Worm (Caenorhabditis elegans) whole organism, L2 larva: ENCODE measurements around the gene sfxn-1.1.

ENCODE experiments used
- R02D3.7 ChIP-seq: fragments of 150-350 bp; optimal IDR thresholded peaks from 2 replicates; lab custom pipeline; 2014; ENCODE audit warnings: missing biosample characterization, missing genetic modification characterization
- aly-2 ChIP-seq: fragments of 150-350 bp; optimal IDR thresholded peaks from 2 replicates; lab custom pipeline; 2014; ENCODE audit warnings: missing biosample characterization, missing genetic modification characterization
- ama-1 ChIP-seq: fragments of 150-350 bp; optimal IDR thresholded peaks from 2 replicates; lab custom pipeline; 2018; ENCODE audit warnings: inconsistent platforms
- fos-1 ChIP-seq: fragments of 150-350 bp; optimal IDR thresholded peaks from 2 replicates; lab custom pipeline; 2014; ENCODE audit warnings: missing biosample characterization, missing genetic modification characterization
- lin-13 ChIP-seq: fragments of 150-350 bp; optimal IDR thresholded peaks from 2 replicates; lab custom pipeline; 2014; ENCODE audit warnings: missing biosample characterization, missing genetic modification reagents, missing genetic modification characterization
- lin-39 ChIP-seq: fragments of 150-350 bp; optimal IDR thresholded peaks from 2 replicates; lab custom pipeline; 2014; ENCODE audit warnings: missing biosample characterization, missing genetic modification reagents, missing genetic modification characterization
- nhr-11 ChIP-seq: fragments of 150-350 bp; optimal IDR thresholded peaks from 2 replicates; lab custom pipeline; 2014; ENCODE audit warnings: missing biosample characterization, missing genetic modification characterization
- nhr-23 ChIP-seq: fragments of 150-350 bp; optimal IDR thresholded peaks from 2 replicates; lab custom pipeline; 2014; ENCODE audit warnings: missing biosample characterization, missing genetic modification reagents, missing genetic modification characterization
- nhr-77 ChIP-seq: fragments of 150-350 bp; optimal IDR thresholded peaks from 2 replicates; lab custom pipeline; 2014; ENCODE audit warnings: missing biosample characterization, missing genetic modification characterization
- ztf-11 ChIP-seq: sonication (generic microtip); optimal IDR thresholded peaks from 2 replicates; lab custom pipeline; 2017; ENCODE audit warnings: missing biosample characterization, missing genetic modification characterization

DNA sequence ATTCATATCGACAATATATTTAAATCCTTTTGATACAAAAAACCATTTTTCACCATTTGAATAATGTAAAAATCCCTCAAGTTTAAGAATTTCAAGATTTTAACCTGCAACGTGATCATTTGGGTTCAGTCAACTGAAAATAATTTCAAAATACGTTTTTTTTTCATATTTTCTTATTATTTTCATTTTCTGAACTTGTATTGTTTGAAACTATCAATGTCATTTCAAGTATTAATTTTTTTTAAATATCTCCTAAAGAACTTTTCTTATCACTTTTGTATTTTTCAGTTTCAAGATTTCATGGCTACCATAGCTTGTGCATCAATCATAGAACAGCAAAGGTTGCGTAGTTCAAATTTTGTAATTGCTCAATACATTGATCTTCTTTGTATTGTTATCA, 13.3 kb upstream of the sfxn-1.1 start, which contains the start of gene sra-9:
- no peak for TF ChIP-seq R02D3.7 (tag; lab: Kevin White, UChicago)
- TF ChIP-seq ztf-11 (tag; lab: Kevin White, UChicago) = no peak
- no peak for TF ChIP-seq fos-1 (tag; lab: Kevin White, UChicago)
- TF ChIP-seq lin-39 (tag; lab: Kevin White, UChicago) = no peak
- no peak for TF ChIP-seq ama-1 (lab: Kevin White, UChicago)
- no peak for TF ChIP-seq lin-13 (GFP tag; lab: Kevin White, UChicago)
- TF ChIP-seq nhr-11 (tag; lab: Kevin White, UChicago) = no peak
- TF ChIP-seq aly-2 = no peak
- TF ChIP-seq nhr-77 (tag; lab: Kevin White, UChicago) = no peak
- TF ChIP-seq nhr-23 (tag; lab: Kevin White, UChicago) = no peak
